Worm (Caenorhabditis elegans): ENCODE measurements around the gene C08F1.12.

Gene C08F1.12

ce11 chrII:1819944-1820570, 13.8 kb upstream of the C08F1.12 start, which contains the start of gene fbxc-19:
Gene fbxc-19, plus strand, starts transcription at chrII:1820479.
- TF ChIP-seq dve-1 (tag; optimal IDR thresholded peaks at IDR 0.05; ENCODE audit: insufficient read depth) = peak; percentile 84
- TF ChIP-seq dpl-1 (GFP tag; optimal IDR thresholded peaks at IDR 0.05) = peak; percentile 27
- peak in 1 of 2 experiments; percentile 59 for TF ChIP-seq mdl-1 (tag; optimal IDR thresholded peaks at IDR 0.05)
- peak; percentile 14 for TF ChIP-seq mxl-3 (GFP tag; optimal IDR thresholded peaks at IDR 0.05)
- peak; percentile 99 for TF ChIP-seq zip-2 (tag; optimal IDR thresholded peaks at IDR 0.05)
- TF ChIP-seq nhr-77 (tag; optimal IDR thresholded peaks at IDR 0.05) = peak; percentile 86
- no peak for TF ChIP-seq dmd-8 (GFP tag; IDR thresholded peaks at IDR 0.05)
- TF ChIP-seq lin-29 (GFP tag; IDR thresholded peaks at IDR 0.05) = no peak
- peak; percentile 47 for TF ChIP-seq mes-2 (tag; optimal IDR thresholded peaks at IDR 0.05; ENCODE audit: poor library complexity, severe bottlenecking)
- TF ChIP-seq nhr-28 (tag; optimal IDR thresholded peaks at IDR 0.05) = peak; percentile 83
- no peak for TF ChIP-seq vab-7 (GFP tag; IDR thresholded peaks at IDR 0.05)
- peak; percentile 40 for TF ChIP-seq jun-1 (tag; optimal IDR thresholded peaks at IDR 0.05)
- no peak for TF ChIP-seq snpc-4 (tag; optimal IDR thresholded peaks at IDR 0.05)
- no peak for TF ChIP-seq ceh-28 (tag; optimal IDR thresholded peaks at IDR 0.05)
- TF ChIP-seq hlh-30 (tag; optimal IDR thresholded peaks at IDR 0.05; ENCODE audit: insufficient read depth) = peak; percentile 69
- TF ChIP-seq hmg-1.1 (GFP tag; IDR thresholded peaks at IDR 0.05) = no peak
- TF ChIP-seq php-3 (GFP tag; IDR thresholded peaks at IDR 0.05) = peak; percentile 87
- TF ChIP-seq daf-12 (tag; optimal IDR thresholded peaks at IDR 0.05) = no peak
- TF ChIP-seq lin-1 (GFP tag; IDR thresholded peaks at IDR 0.05) = peak; percentile 44; the same call in 1 of the 2 replicates
- no peak for TF ChIP-seq nhr-237 (tag; optimal IDR thresholded peaks at IDR 0.05)
- TF ChIP-seq dmd-6 (GFP tag; IDR thresholded peaks at IDR 0.05) = peak; percentile 90
- no peak for TF ChIP-seq ceh-44 (GFP tag; IDR thresholded peaks at IDR 0.05)
- no peak for TF ChIP-seq daf-16 (GFP tag; optimal IDR thresholded peaks at IDR 0.05)
- peak; percentile 92 for TF ChIP-seq daf-16 (tag; optimal IDR thresholded peaks at IDR 0.05)
- TF ChIP-seq ztf-7 (tag; optimal IDR thresholded peaks at IDR 0.05) = peak; percentile 90
- no peak for TF ChIP-seq Y48G9A.11 (GFP tag; IDR thresholded peaks at IDR 0.05)
- no peak for TF ChIP-seq ceh-82 (tag; optimal IDR thresholded peaks at IDR 0.05)
- peak; percentile 87 for TF ChIP-seq pqm-1 (tag; optimal IDR thresholded peaks at IDR 0.05)
- TF ChIP-seq nhr-102 (tag; optimal IDR thresholded peaks at IDR 0.05) = peak; percentile 50
- TF ChIP-seq duxl-1 (tag; optimal IDR thresholded peaks at IDR 0.05; ENCODE audit: poor library complexity) = peak; percentile 97
- peak; percentile 72 for TF ChIP-seq nhr-6 (tag; optimal IDR thresholded peaks at IDR 0.05)
- no peak for TF ChIP-seq fos-1 (tag; optimal IDR thresholded peaks at IDR 0.05)
- TF ChIP-seq nhr-48 (tag; optimal IDR thresholded peaks at IDR 0.05) = peak; percentile 31
- peak; percentile 92 for TF ChIP-seq tra-1 (GFP tag; IDR thresholded peaks at IDR 0.05)
- TF ChIP-seq aha-1 (tag) = peak; percentile 78
- peak; percentile 95 for TF ChIP-seq hlh-11 (tag; optimal IDR thresholded peaks at IDR 0.05)
- no peak for TF ChIP-seq Y5F2A.4 (GFP tag; optimal IDR thresholded peaks at IDR 0.05)

- TF ChIP-seq arid-1 (GFP tag; conservative IDR thresholded peaks at IDR 0.05) (0 out of 2 replicates have a peak, but pooled peaks have one; percentile 9), lim-7 (GFP tag; IDR thresholded peaks at IDR 0.05) (no peak)
Measured at ce11 chrII:1818300-1818699, 12.0 kb upstream of the C08F1.12 start, which contains the start of gene fbxb-10. Gene fbxb-10, minus strand, starts transcription at chrII:1818400.

ce11 chrII:1816053-1816452, 9.8 kb upstream of the C08F1.12 start:
- TF ChIP-seq lin-1 (GFP tag; IDR thresholded peaks at IDR 0.05) (no peak), mes-2 (tag; optimal IDR thresholded peaks at IDR 0.05; ENCODE audit: poor library complexity, severe bottlenecking) (no peak), saeg-2 (GFP tag; IDR thresholded peaks at IDR 0.05) (no peak), fos-1 (tag; optimal IDR thresholded peaks at IDR 0.05) (no peak), ama-1 (optimal IDR thresholded peaks at IDR 0.05) (no peak), php-3 (GFP tag; IDR thresholded peaks at IDR 0.05) (no peak), unc-62 (GFP tag; optimal IDR thresholded peaks at IDR 0.05 in 1 of 2) (no peak), unc-62 (tag; optimal IDR thresholded peaks at IDR 0.05) (no peak), T26A8.4 (GFP tag; IDR thresholded peaks at IDR 0.05) (no peak), hif-1 (tag; optimal IDR thresholded peaks at IDR 0.05) (no peak), nhr-25 (tag; optimal IDR thresholded peaks at IDR 0.05; ENCODE audit: borderline replicate concordance, insufficient read depth) (no peak), lsy-2 (tag; optimal IDR thresholded peaks at IDR 0.05) (no peak), Y105C5A.15 (GFP tag; IDR thresholded peaks at IDR 0.05) (no peak), nhr-42 (GFP tag; IDR thresholded peaks at IDR 0.05) (no peak), ctbp-1 (GFP tag; IDR thresholded peaks at IDR 0.05) (no peak)

Measured in whole organism, L4 larva.